Worm (Caenorhabditis elegans) whole organism, L2 larva: ENCODE data around the gene C03F11.4.

Experiments
- F13H6.1 ChIP-seq: sonication (generic microtip); optimal IDR thresholded peaks from 2 replicates; lab custom pipeline; 2016; ENCODE audit warnings: missing genetic modification characterization, missing compliant biosample characterization
- ama-1 ChIP-seq: fragments of 150-350 bp; optimal IDR thresholded peaks from 2 replicates; lab custom pipeline; 2018; ENCODE audit warnings: inconsistent platforms
- ceh-16 ChIP-seq: fragments of 150-350 bp; optimal IDR thresholded peaks from 2 replicates; lab custom pipeline; 2014; ENCODE audit warnings: missing biosample characterization, missing genetic modification characterization
- elt-1 ChIP-seq: fragments of 150-350 bp; optimal IDR thresholded peaks from 2 replicates; lab custom pipeline; 2014; ENCODE audit warnings: missing biosample characterization, missing genetic modification characterization
- nhr-11 ChIP-seq: fragments of 150-350 bp; optimal IDR thresholded peaks from 2 replicates; lab custom pipeline; 2014; ENCODE audit warnings: missing biosample characterization, missing genetic modification characterization
- nhr-12 ChIP-seq: fragments of 150-350 bp; optimal IDR thresholded peaks from 2 replicates; lab custom pipeline; 2014; ENCODE audit warnings: missing biosample characterization, missing genetic modification characterization
- nhr-21 ChIP-seq: fragments of 150-350 bp; optimal IDR thresholded peaks from 2 replicates; lab custom pipeline; 2014; ENCODE audit warnings: missing biosample characterization, missing genetic modification characterization
- sem-4 ChIP-seq: fragments of 150-350 bp; optimal IDR thresholded peaks from 2 replicates; lab custom pipeline; 2014; ENCODE audit warnings: missing biosample characterization, missing genetic modification reagents, missing genetic modification characterization
- zag-1 ChIP-seq: fragments of 150-350 bp; optimal IDR thresholded peaks from 2 replicates; lab custom pipeline; 2014; ENCODE audit warnings: missing biosample characterization, missing genetic modification characterization

DNA sequence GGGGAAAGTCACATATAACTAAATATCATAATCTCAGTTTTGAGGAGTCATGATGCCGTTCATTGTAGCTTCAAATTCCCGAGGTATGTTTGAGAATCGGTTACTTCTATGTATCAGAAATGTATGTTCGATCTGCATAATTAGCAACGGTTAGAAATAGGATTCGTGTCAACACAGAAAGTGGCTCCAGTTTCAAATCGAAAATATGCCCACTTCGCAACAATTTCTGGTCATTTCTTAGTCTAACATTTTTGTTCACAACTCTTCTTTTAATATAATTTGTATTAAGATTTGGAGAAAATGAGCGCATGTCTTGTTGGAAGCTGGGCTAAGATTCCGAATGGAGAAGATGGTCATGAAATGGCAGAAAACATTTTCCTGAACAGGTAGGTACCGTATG, 7.3 kb upstream of the C03F11.4 start, which contains the start of gene pks-1:
- TF ChIP-seq zag-1 (tag; lab: Kevin White, UChicago) (no peak), F13H6.1 (no peak), nhr-12 (tag; lab: Kevin White, UChicago) (no peak), ceh-16 (tag; lab: Kevin White, UChicago) (no peak), nhr-21 (tag; lab: Kevin White, UChicago) (no peak), ama-1 (lab: Kevin White, UChicago) (no peak), elt-1 (no peak), sem-4 (tag; lab: Kevin White, UChicago) (no peak), nhr-11 (tag; lab: Kevin White, UChicago) (no peak)
